Fruit fly (Drosophila melanogaster): ENCODE results near the gene CG6878.

CG6878 gene

DNA sequence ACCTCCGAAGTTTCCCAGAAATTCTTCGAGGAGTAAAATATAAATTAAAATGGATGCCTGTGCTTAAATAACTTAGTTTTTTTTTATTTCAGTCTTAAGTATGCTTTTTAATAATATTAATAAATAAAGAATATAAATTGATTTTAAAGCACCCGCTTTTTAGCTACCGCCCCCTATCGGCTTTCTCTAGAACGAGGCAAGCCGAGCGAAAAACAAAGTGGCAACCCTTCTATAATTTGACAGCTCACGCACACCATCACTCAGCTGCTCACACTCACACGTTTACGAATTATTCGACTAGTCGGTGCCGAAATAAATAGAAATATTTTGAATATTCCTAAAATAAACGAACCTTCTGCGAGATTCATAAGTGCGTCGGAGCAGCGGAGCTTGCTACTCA lies at the start of gene CG6878:
CG6878 (plus strand) TSS at position 269 of the 400 bp plus-strand sequence.
- TF ChIP-seq CG17801 (GFP tag; optimal IDR thresholded peaks at IDR 0.05; ENCODE audit: partially characterized antibody), result peak; percentile 19

DNA sequence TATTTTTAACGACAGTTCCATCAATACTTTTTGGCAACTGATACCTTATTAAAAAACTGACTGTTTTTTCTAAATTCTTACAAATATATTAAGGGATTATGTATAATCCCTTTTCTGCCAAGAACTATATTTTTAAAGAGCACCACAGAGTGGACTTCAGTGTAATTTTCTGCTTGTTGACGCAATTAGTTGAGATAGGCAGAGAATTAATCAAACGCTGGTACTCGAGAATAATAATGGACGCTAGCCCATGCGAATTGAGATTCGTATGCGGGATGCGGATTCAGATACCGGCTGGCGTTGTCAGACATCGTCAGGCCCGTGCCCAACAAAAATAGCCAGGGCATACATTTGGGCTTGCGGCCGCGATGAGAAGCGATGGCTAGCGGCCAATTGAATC lies 48.4 kb upstream of the CG6878 start, which contains the start of gene CG13458:
CG13458 (plus strand) TSS at position 301 of the 400 bp plus-strand sequence.
- TF ChIP-seq CG17801 (GFP tag; optimal IDR thresholded peaks at IDR 0.05; ENCODE audit: partially characterized antibody), result no peak

dm6 chr3L:15116536-15116935 lies 45.1 kb upstream of the CG6878 start, which contains the start of gene Cep135:
Gene Cep135, plus strand, starts transcription at chr3L:15116737.
- TF ChIP-seq CG17801 (GFP tag; optimal IDR thresholded peaks at IDR 0.05; ENCODE audit: partially characterized antibody), result no peak

dm6 chr3L:15121272-15121671 lies 40.3 kb upstream of the CG6878 start, which contains the start of gene CG32847:
Gene CG32847, plus strand, starts transcription at chr3L:15121572.
- TF ChIP-seq CG17801 (GFP tag; optimal IDR thresholded peaks at IDR 0.05; ENCODE audit: partially characterized antibody), result no peak

DNA sequence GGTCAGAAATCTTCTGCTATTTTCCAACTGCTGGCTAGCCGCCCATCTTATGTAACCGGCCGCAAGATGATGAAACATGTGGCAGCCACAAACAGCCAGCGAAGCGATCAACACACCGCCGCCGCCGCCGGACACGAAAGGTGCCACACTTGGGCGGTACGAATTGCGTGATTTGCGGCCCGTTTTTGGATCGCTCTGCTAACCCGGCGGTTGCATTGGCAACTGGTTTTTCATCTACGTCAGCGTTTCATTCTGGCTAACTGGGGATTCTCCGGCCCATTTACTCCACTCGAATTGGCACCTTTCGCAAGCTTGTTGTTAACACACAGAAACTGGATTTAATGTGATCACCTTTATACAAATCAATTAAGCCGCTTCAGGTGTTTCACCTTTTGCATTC lies 37.9 kb upstream of the CG6878 start:
- TF ChIP-seq CG17801 (GFP tag; optimal IDR thresholded peaks at IDR 0.05; ENCODE audit: partially characterized antibody), result no peak

DNA sequence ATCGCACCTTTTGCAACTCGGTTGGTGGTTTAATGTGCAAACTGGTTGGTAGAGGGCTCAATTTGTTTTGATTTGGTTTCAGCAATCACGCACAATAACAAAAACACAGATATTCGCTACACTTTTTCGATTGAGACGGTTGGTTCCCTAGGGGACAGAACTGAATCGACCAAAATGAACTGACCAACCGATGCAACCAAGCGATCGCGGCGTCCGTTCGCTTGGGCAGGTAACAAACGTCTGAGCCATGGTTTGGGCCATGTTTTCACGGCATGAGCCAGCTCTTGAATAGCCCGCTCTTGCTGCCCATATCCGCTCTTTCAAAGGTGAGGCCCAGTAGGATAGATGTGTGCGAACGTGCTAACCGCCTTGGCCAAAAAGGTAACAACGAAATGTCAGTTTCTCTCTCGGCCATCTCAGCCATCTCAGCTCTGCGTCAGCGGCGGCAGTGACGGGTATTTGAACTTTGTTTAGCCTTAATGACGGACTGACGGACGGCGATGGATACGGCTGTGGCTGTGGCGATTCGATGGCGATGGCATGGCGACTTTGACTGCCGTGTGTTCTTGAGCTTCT lies 36.5 kb upstream of the CG6878 start, which contains the start of gene CG16959:
CG16959 (minus strand) TSS at position 245 of the 576 bp plus-strand sequence.
- no peak for TF ChIP-seq CG17801 (GFP tag; optimal IDR thresholded peaks at IDR 0.05; ENCODE audit: partially characterized antibody)

DNA sequence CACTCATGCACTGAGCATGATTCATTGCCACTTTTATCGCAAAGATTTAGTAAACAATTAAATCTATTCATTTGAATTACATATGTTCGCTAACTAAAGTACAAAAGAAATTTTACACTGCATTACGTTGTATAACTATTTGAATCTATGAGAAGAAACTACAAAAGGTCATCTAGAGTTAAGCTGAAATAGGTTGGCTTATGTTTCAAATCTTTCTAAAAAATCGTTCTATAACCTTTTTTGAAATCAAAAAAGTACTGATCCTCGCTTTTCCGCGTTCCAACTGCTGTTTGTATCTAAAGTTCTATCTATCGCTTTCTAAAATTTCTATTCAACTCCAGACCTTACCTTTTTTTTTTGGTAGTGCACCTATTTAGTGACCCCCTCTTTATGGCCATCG lies 35.9 kb upstream of the CG6878 start:
- no peak for TF ChIP-seq CG17801 (GFP tag; optimal IDR thresholded peaks at IDR 0.05; ENCODE audit: partially characterized antibody)

- no peak for TF ChIP-seq CG17801 (GFP tag; optimal IDR thresholded peaks at IDR 0.05; ENCODE audit: partially characterized antibody)
Observed at dm6 chr3L:15131278-15131677, 30.3 kb upstream of the CG6878 start, which contains the start of gene CG13457. Gene CG13457, minus strand, starts transcription at chr3L:15131378.

DNA sequence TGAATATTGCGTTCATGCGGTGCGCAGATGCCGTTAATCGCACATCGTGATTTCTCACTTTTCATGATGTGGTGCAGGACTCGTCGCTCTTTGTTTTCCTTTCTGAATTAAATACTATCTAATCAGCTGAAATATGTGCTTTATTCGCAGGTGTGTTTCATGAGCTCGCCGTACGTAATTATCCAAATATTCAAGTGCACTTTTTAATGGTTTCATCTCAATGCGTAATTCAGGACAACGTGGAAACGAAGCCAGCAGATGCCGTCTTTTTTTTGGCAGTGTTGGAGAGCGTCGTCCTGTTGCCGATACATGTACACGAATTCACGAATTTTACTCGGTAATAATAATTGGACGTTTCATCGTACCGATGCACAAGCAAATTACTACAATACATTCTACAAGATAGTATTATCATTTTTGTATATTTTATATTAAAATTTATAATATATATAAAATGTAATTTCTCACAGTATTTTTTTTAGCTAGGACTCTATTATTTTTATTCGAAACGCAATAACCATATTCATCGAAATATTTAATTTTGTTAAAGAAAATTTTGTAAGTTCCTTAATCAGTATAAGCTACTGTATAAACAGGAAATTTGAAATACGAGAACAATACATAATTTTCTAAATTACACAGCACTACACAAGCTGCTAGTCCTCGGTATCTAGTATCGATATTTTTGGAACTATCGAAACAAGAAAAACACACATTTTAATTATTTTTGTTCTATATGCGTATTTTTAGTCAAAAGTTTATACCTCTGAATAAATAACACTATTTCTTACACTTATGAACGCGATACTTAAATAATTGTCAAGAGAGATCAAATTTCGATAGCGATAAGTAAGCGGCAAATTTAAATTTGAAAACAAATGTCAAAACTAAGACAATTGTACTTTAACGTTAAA lies 24.7 kb upstream of the CG6878 start, which contains the start of gene CG12316:
CG12316 (minus strand) TSS at position 276 of the 914 bp plus-strand sequence.
- TF ChIP-seq CG17801 (GFP tag; optimal IDR thresholded peaks at IDR 0.05; ENCODE audit: partially characterized antibody), result peak; percentile 68

- TF ChIP-seq CG17801 (GFP tag; optimal IDR thresholded peaks at IDR 0.05; ENCODE audit: partially characterized antibody), result no peak
Observed at dm6 chr3L:15137790-15138189, 23.8 kb upstream of the CG6878 start.

- no peak for TF ChIP-seq CG17801 (GFP tag; optimal IDR thresholded peaks at IDR 0.05; ENCODE audit: partially characterized antibody)
Observed at dm6 chr3L:15140268-15140957, 21.2 kb upstream of the CG6878 start.

- TF ChIP-seq CG17801 (GFP tag; optimal IDR thresholded peaks at IDR 0.05; ENCODE audit: partially characterized antibody), result no peak
Observed at dm6 chr3L:15141118-15142003, 20.3 kb upstream of the CG6878 start.

DNA sequence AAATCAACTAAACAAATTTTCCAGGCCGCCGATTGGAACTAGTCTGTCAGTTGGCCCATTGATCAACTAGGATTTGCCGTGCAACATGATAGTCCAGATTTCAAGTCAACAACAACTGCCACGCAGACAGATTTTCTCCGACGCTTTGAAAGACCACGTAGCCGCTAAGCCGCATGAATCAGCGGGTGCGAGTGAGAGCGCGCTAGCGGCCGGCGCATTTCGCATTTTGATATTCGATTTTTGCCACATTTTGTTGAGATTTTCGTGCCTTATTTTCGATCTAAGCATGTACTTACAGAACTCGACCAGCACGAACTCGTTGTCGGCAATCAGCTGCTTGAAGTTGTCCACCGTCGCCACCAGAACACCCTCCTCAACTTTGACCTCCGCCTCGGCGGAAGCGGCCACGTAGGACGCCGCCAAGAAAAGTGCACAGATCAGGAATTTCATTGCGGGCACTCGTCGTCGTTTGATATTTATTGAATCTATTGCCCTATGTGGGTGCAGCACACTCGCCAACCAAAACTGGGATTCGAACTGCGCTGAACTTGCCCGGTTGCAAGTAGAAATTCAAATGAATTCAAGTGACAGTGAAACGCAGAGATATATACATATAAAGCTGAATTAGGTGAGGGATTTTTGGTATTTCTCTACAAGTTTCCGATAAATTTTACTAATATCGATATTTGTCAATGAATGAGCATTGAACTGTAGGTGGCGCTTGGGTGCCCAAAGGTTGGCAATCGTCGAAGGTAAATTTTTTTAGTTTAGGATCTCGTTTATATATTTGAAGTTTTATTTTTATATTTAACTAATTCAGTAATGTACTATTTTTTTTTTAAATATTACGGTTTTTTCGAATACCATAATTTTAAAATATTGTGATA lies 19.4 kb upstream of the CG6878 start, which contains the start of gene Pdi:
Pdi (minus strand) TSS at position 837 of the 887 bp plus-strand sequence.
- TF ChIP-seq CG17801 (GFP tag; optimal IDR thresholded peaks at IDR 0.05; ENCODE audit: partially characterized antibody), result no peak
